Fruit fly (Drosophila melanogaster) whole organism, pupa: Measurements from ENCODE around the gene Rab9Fa.

ENCODE experiments used
- CG10348 ChIP-seq: fragments of 200-800 bp; sonication (Bioruptor generic); IDR thresholded peaks from 2 replicates; pipeline ENCODE4 v1.3.6; 2022; ENCODE audit warnings: missing biosample characterization, missing genetic modification characterization
- CG12605 ChIP-seq: fragments of 200-800 bp; sonication (Bioruptor generic); IDR thresholded peaks from 2 replicates; pipeline ENCODE4 v1.3.6; 2022; ENCODE audit warnings: missing biosample characterization, missing genetic modification characterization
- CG13204 ChIP-seq: fragments of 200-800 bp; sonication (Bioruptor generic); optimal IDR thresholded peaks from 2 replicates; lab custom pipeline; 2018; ENCODE audit warnings: missing biosample characterization, mild to moderate bottlenecking, missing genetic modification characterization, moderate library complexity
- CG14655 ChIP-seq: fragments of 200-800 bp; sonication (Bioruptor generic); optimal IDR thresholded peaks from 3 replicates; lab custom pipeline; 2017; ENCODE audit warnings: mild to moderate bottlenecking, missing biosample characterization, missing genetic modification reagents, missing genetic modification characterization
- CG15710 ChIP-seq: fragments of 200-800 bp; sonication (Bioruptor generic); optimal IDR thresholded peaks from 2 replicates; lab custom pipeline; 2018; ENCODE audit warnings: missing biosample characterization, mild to moderate bottlenecking, missing genetic modification characterization, moderate library complexity
- CG17806 ChIP-seq: fragments of 200-800 bp; sonication (Bioruptor generic); optimal IDR thresholded peaks from 2 replicates; lab custom pipeline; 2018; ENCODE audit warnings: missing biosample characterization, mild to moderate bottlenecking, missing genetic modification characterization, moderate library complexity
- CG32121 ChIP-seq: fragments of 200-800 bp; sonication (Bioruptor generic); IDR thresholded peaks from 2 replicates; pipeline ENCODE4 v1.3.6; 2022; ENCODE audit warnings: missing biosample characterization, missing genetic modification characterization
- CG34367 ChIP-seq: fragments of 200-800 bp; sonication (Bioruptor generic); optimal IDR thresholded peaks from 2 replicates; lab custom pipeline; 2018; ENCODE audit warnings: missing biosample characterization, mild to moderate bottlenecking, missing genetic modification characterization
- CG4496 ChIP-seq: fragments of 200-800 bp; sonication (Bioruptor generic); IDR thresholded peaks from 3 replicates; pipeline ENCODE4 v1.3.6; 2022; ENCODE audit warnings: missing biosample characterization, missing genetic modification characterization
- CG8159 ChIP-seq: fragments of 200-800 bp; sonication (Bioruptor generic); optimal IDR thresholded peaks from 3 replicates; lab custom pipeline; 2018; ENCODE audit warnings: missing biosample characterization, mild to moderate bottlenecking, missing genetic modification characterization, moderate library complexity
- CG8301 ChIP-seq: fragments of 200-800 bp; sonication (Bioruptor generic); optimal IDR thresholded peaks from 2 replicates; lab custom pipeline; 2018; ENCODE audit warnings: missing biosample characterization, mild to moderate bottlenecking, missing genetic modification characterization
- CG9948 ChIP-seq: fragments of 200-800 bp; sonication (Bioruptor generic); optimal IDR thresholded peaks from 2 replicates; lab custom pipeline; 2018; ENCODE audit warnings: missing biosample characterization, mild to moderate bottlenecking, missing genetic modification characterization, moderate library complexity
- D1 ChIP-seq: fragments of 200-800 bp; sonication (Bioruptor generic); optimal IDR thresholded peaks from 2 replicates; lab custom pipeline; 2018; ENCODE audit warnings: missing biosample characterization, mild to moderate bottlenecking, missing genetic modification characterization, moderate library complexity
- EcR ChIP-seq: fragments of 200-800 bp; sonication (Bioruptor generic); optimal IDR thresholded peaks from 3 replicates; lab custom pipeline; 2019; ENCODE audit warnings: missing biosample characterization, missing genetic modification characterization, mild to moderate bottlenecking, moderate library complexity, missing genetic modification reagents
- Ets98B ChIP-seq: fragments of 200-800 bp; sonication (Bioruptor generic); IDR thresholded peaks from 2 replicates; pipeline ENCODE4 v1.3.6; 2022; ENCODE audit warnings: missing biosample characterization, missing genetic modification characterization
- Pif1A ChIP-seq: fragments of 200-800 bp; sonication (Bioruptor generic); optimal IDR thresholded peaks from 3 replicates; lab custom pipeline; 2016; ENCODE audit warnings: missing biosample characterization, missing genetic modification characterization
- Pif1B ChIP-seq: fragments of 200-800 bp; sonication (Bioruptor generic); optimal IDR thresholded peaks from 3 replicates; lab custom pipeline; 2016; ENCODE audit warnings: missing biosample characterization, missing genetic modification characterization
- Snoo ChIP-seq: fragments of 200-800 bp; sonication (Bioruptor generic); optimal IDR thresholded peaks from 3 replicates; lab custom pipeline; 2017; ENCODE audit warnings: missing biosample characterization, mild to moderate bottlenecking, missing genetic modification characterization, inconsistent platforms
- fd96Ca ChIP-seq: fragments of 200-800 bp; sonication (Bioruptor generic); IDR thresholded peaks from 3 replicates; pipeline ENCODE4 v1.3.6; 2022; ENCODE audit warnings: missing biosample characterization, missing genetic modification characterization
- gl ChIP-seq: fragments of 200-800 bp; sonication (Bioruptor generic); optimal IDR thresholded peaks from 2 replicates; lab custom pipeline; 2018; ENCODE audit warnings: missing biosample characterization, mild to moderate bottlenecking, missing genetic modification characterization
- rn ChIP-seq: fragments of 200-800 bp; sonication (Bioruptor generic); IDR thresholded peaks from 2 replicates; pipeline ENCODE4 v1.3.6; 2022; ENCODE audit warnings: missing biosample characterization, missing genetic modification characterization

The Rab9Fa gene

DNA sequence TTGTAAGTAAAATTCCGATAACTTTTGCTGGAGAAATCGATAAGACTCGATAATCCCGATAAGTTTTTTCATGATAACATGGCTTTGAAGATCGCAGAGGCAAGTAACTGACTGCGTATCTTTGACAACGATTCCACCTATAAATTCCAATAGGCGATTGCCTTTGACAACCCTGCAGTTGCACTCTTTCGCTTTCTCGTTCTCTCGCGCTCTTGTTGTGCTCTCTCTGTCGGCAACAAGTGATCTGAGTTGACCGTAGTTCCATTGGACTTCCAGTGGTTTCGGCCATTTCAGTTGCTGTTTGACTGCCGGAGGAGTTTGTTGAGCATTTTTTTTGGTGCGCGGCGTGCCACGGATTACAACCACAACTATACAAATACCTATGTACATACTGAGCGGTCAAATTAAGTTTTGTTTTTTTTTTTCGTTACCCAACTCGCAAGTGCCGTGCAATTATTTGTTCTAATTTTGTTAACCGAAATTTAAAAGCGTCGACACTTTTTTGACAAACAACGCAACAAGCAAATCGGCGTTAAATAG is 20.2 kb downstream of the Rab9Fa start, which contains the start of gene Myo10A:
Gene Myo10A, plus strand, starts transcription at position 288 of the 540 bp plus-strand sequence.
- TF ChIP-seq CG12605 (GFP tag; lab: Robert Waterston, UW) = no peak
- no peak for TF ChIP-seq EcR
- TF ChIP-seq CG4496 = 0 out of 3 replicates have a peak, but pooled peaks have one; percentile 16
- TF ChIP-seq CG13204 (GFP tag; lab: Kevin White, UChicago) = no peak

DNA sequence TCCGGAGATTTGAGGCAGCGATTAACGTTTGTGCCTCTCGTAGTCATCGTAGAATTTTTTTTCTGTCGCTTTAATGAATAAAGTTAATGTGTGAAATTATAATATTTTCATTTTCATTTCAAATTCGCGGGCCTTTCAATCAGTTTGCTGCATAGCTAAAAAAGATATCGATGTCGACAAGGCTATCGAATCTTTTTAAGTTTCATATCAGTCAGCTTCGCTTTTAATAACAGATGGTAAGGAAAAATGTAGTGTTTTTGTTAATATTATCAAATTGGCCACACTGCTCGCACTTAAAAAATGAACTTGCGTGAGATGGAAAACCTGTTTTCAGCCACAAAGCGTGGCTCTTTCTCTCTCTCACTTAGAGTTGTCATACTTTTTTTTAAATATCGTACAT is 21.2 kb downstream of the Rab9Fa start:
- TF ChIP-seq gl (tag; lab: Kevin White, UChicago) (no peak), EcR (no peak), CG34367 (no peak), CG13204 (GFP tag; lab: Kevin White, UChicago) (no peak), CG9948 (tag; lab: Kevin White, UChicago) (no peak), CG8159 (tag; lab: Kevin White, UChicago) (no peak), CG14655 (GFP tag; lab: Kevin White, UChicago) (no peak), fd96Ca (GFP tag; lab: Robert Waterston, UW) (no peak), Ets98B (GFP tag; lab: Robert Waterston, UW) (no peak), rn (GFP tag; lab: Robert Waterston, UW) (no peak), Pif1A (GFP tag; lab: Kevin White, UChicago) (no peak), CG8301 (no peak), CG12605 (GFP tag; lab: Robert Waterston, UW) (no peak), CG10348 (GFP tag; lab: Robert Waterston, UW) (no peak), CG15710 (tag; lab: Kevin White, UChicago) (no peak), CG17806 (tag; lab: Kevin White, UChicago) (no peak)
- TF ChIP-seq, all 21 proteins: peak for 0

dm6 chrX:10927110-10927509 is 23.7 kb downstream of the Rab9Fa start, which contains the start of gene CG2145:
TSS of gene CG2145 (plus strand) at chrX:10927399.
- TF ChIP-seq CG9948 (tag; lab: Kevin White, UChicago) (no peak), CG17806 (tag; lab: Kevin White, UChicago) (peak; percentile 2), CG10348 (GFP tag; lab: Robert Waterston, UW) (no peak), CG4496 (peak; percentile 86), CG32121 (GFP tag; lab: Robert Waterston, UW) (peak; percentile 86), CG15710 (tag; lab: Kevin White, UChicago) (peak; percentile 18), gl (tag; lab: Kevin White, UChicago) (no peak), Ets98B (GFP tag; lab: Robert Waterston, UW) (peak; percentile 92), CG13204 (GFP tag; lab: Kevin White, UChicago) (peak; percentile 91), EcR (peak; percentile 24), CG12605 (GFP tag; lab: Robert Waterston, UW) (peak; percentile 67), fd96Ca (GFP tag; lab: Robert Waterston, UW) (peak; percentile 92), Snoo (tag; lab: Kevin White, UChicago) (peak; percentile 31), Pif1A (GFP tag; lab: Kevin White, UChicago) (peak; percentile 13), rn (GFP tag; lab: Robert Waterston, UW) (no peak), CG8159 (tag; lab: Kevin White, UChicago) (peak; percentile 29), CG8301 (no peak), CG14655 (GFP tag; lab: Kevin White, UChicago) (no peak), Pif1B (GFP tag; lab: Kevin White, UChicago) (peak; percentile 57), D1 (no peak), CG34367 (no peak)

DNA sequence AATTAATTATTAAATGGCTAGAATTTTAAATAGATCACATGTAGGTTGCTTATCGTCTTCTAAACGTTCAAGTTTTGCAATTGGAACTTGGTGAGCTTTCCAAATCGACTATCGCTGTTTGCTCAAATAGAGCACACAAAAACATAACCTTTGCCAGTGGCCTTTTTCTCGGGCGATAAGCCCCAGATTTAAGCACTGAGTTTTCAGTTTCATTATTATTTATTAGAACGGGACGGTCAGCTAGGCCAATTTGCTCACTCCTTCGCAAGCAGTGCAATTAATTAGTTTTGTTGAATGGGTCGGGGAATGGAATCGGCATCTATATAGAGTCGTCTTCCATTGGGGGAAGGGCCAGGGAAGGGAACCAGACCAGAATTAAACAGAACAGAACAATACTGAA is 24.6 kb downstream of the Rab9Fa start:
- TF ChIP-seq CG13204 (GFP tag; lab: Kevin White, UChicago) (no peak), Pif1B (GFP tag; lab: Kevin White, UChicago) (no peak), CG4496 (no peak), Ets98B (GFP tag; lab: Robert Waterston, UW) (no peak), CG9948 (tag; lab: Kevin White, UChicago) (no peak), CG17806 (tag; lab: Kevin White, UChicago) (no peak), CG15710 (tag; lab: Kevin White, UChicago) (no peak), fd96Ca (GFP tag; lab: Robert Waterston, UW) (no peak), CG12605 (GFP tag; lab: Robert Waterston, UW) (no peak)

dm6 chrX:10923711-10924281 is 27.0 kb downstream of the Rab9Fa start, which contains the start of gene v:
TSS of gene v (plus strand) at chrX:10923972.
- TF ChIP-seq CG13204 (GFP tag; lab: Kevin White, UChicago) (peak; percentile 51), CG34367 (no peak)

DNA sequence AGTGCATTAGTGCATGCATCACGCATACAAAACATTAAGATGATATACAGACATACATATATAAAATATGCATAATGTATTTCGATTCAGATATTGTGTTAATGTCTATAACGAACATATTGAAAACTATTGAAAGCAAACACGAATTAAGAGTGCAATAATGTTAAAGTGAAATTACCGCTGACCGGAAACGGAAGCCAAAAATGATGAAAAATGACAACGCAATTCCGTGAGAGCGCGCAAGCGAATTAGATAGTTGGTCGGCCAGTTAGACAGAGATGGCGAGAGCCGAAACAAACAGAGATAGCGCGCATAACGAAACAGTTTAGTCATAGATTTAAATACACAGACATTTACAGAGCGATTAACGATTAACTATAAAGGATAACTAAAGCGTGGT is 28.7 kb downstream of the Rab9Fa start:
- no peak for TF ChIP-seq CG8159 (tag; lab: Kevin White, UChicago)
- TF ChIP-seq gl (tag; lab: Kevin White, UChicago) = no peak
- no peak for TF ChIP-seq Pif1B (GFP tag; lab: Kevin White, UChicago)
- no peak for TF ChIP-seq CG32121 (GFP tag; lab: Robert Waterston, UW)
- no peak for TF ChIP-seq CG4496
- TF ChIP-seq D1 = no peak
- no peak for TF ChIP-seq CG8301
- TF ChIP-seq CG15710 (tag; lab: Kevin White, UChicago) = no peak
- no peak for TF ChIP-seq CG9948 (tag; lab: Kevin White, UChicago)
- TF ChIP-seq Pif1A (GFP tag; lab: Kevin White, UChicago) = no peak
- no peak for TF ChIP-seq CG17806 (tag; lab: Kevin White, UChicago)
- no peak for TF ChIP-seq EcR
- TF ChIP-seq CG13204 (GFP tag; lab: Kevin White, UChicago) = no peak
- no peak for TF ChIP-seq Snoo (tag; lab: Kevin White, UChicago)
- no peak for TF ChIP-seq rn (GFP tag; lab: Robert Waterston, UW)
- TF ChIP-seq CG10348 (GFP tag; lab: Robert Waterston, UW) = no peak
